Worm (Caenorhabditis elegans): ENCODE measurements around the gene C54F6.5.

DNA sequence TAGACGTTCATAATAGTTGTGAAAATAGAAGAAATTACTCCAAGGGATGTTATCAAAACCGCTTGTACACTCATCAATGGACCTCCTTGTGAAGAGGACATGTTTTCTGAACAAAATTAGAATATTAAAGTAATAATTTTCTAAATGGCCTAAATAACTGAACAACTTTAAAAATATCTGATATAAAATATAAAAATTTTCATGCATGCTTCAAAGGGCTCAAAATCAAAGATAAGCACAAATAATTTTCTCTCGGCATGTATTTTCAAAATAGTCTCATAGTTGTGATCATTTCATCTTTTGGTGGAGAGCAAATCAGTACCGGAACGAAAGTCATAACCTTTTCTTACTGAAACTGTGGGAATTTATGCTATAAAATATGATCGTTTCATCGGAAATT, 43.9 kb upstream of the C54F6.5 start, which contains the start of gene srbc-8:
- no peak for TF ChIP-seq elt-1 (tag; optimal IDR thresholded peaks at IDR 0.05; ENCODE audit: borderline replicate concordance, insufficient read depth)
- TF ChIP-seq blmp-1 (tag; optimal IDR thresholded peaks at IDR 0.05): no peak
- TF ChIP-seq pha-4 (tag; optimal IDR thresholded peaks at IDR 0.05): no peak
- TF ChIP-seq nhr-237 (tag; optimal IDR thresholded peaks at IDR 0.05): no peak
- no peak for TF ChIP-seq lin-13 (tag; optimal IDR thresholded peaks at IDR 0.05)
